Fruit fly (Drosophila melanogaster) whole organism, embryonic: ENCODE data around the gene Cdk7.

Experiments used
- Abd-B ChIP-seq: fragments of 200-800 bp; sonication (Bioruptor generic); optimal IDR thresholded peaks from 2 replicates; lab custom pipeline; 2018; ENCODE audit warnings: missing biosample characterization, mild to moderate bottlenecking, missing genetic modification characterization, moderate library complexity
- CG14014 ChIP-seq: fragments of 200-800 bp; sonication (Bioruptor generic); IDR thresholded peaks from 2 replicates; pipeline ENCODE4 v1.3.6; 2022; ENCODE audit warnings: missing biosample characterization, missing genetic modification characterization
- CG14860 ChIP-seq: fragments of 200-800 bp; sonication (Bioruptor generic); IDR thresholded peaks from 3 replicates; pipeline ENCODE4 v1.3.6; 2022; ENCODE audit warnings: missing biosample characterization, missing genetic modification characterization; ENCODE audit not compliant: partially characterized antibody
- CG16863 ChIP-seq: fragments of 200-800 bp; sonication (Bioruptor generic); optimal IDR thresholded peaks from 3 replicates; lab custom pipeline; 2016; ENCODE audit warnings: missing biosample characterization, missing genetic modification characterization
- CG31441 ChIP-seq: fragments of 200-800 bp; sonication (Bioruptor generic); IDR thresholded peaks from 2 replicates; pipeline ENCODE4 v1.3.6; 2022; ENCODE audit warnings: missing biosample characterization, missing genetic modification characterization
- Lim3 ChIP-seq: fragments of 200-800 bp; sonication (Bioruptor generic); IDR thresholded peaks from 2 replicates; pipeline ENCODE4 v1.3.6; 2022; ENCODE audit warnings: missing biosample characterization, missing genetic modification characterization
- cato ChIP-seq: fragments of 200-800 bp; sonication (Bioruptor generic); optimal IDR thresholded peaks from 2 replicates; lab custom pipeline; 2016; ENCODE audit warnings: missing biosample characterization, missing genetic modification characterization, borderline replicate concordance
- corto ChIP-seq: fragments of 200-800 bp; sonication (Bioruptor generic); optimal IDR thresholded peaks from 2 replicates; lab custom pipeline; 2016; ENCODE audit warnings: missing biosample characterization, mild to moderate bottlenecking, missing genetic modification characterization, moderate library complexity
- psq ChIP-seq: fragments of 200-800 bp; sonication (Bioruptor generic); optimal IDR thresholded peaks from 2 replicates; lab custom pipeline; 2017; ENCODE audit warnings: missing biosample characterization, missing genetic modification characterization

DNA sequence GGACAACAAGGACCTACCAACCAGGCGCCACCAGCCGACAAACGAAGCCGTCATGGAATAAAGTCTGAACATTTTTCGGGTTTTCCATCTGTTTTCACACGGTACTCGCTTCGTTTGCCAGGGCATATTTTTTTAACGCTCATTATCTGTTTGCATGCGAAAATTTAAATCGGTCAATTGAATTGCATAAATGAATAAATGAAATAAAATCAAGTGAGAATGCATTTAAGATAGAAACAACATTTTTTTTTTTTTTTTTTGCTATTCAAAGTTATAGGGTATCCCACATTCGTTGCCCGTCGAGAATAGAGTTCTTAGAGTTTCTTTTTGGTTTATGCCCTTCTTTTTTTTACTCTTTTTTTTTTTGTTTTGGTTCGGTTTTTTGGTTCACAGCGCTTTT is 22.9 kb downstream of the Cdk7 start:
- no peak for TF ChIP-seq cato (GFP tag; lab: Kevin White, UChicago)
- no peak for TF ChIP-seq Lim3
- no peak for TF ChIP-seq psq (GFP tag; lab: Kevin White, UChicago)
- TF ChIP-seq CG31441, result peak; percentile 24; the same call in 1 of the 2 replicates
- TF ChIP-seq CG14860 (GFP tag; lab: Robert Waterston, UW), result no peak
- no peak for TF ChIP-seq Abd-B (GFP tag; lab: Kevin White, UChicago)
- TF ChIP-seq corto (GFP tag; lab: Kevin White, UChicago), result no peak
- 0 out of 2 replicates have a peak, but pooled peaks have one; percentile 39 for TF ChIP-seq CG14014 (GFP tag; lab: Robert Waterston, UW)
- TF ChIP-seq CG16863 (GFP tag; lab: Kevin White, UChicago), result peak; percentile 27
